Worm (Caenorhabditis elegans): ENCODE results near the gene acbp-7.

ce11 chrIII:4806345-4806744, 31.2 kb upstream of the acbp-7 start:
- TF ChIP-seq ama-1 (optimal IDR thresholded peaks at IDR 0.05) (no peak), hmbx-1 (tag; optimal IDR thresholded peaks at IDR 0.05) (no peak)

Data from whole organism, early embryonic.